Fruit fly (Drosophila melanogaster) whole organism, adult: ENCODE data around the gene Psn.
A peak's percentile ranks its signal among the peaks of the same experiment; 100 is the strongest.

Experiments
- CG11617 ChIP-seq: fragments of 200-800 bp; sonication (Bioruptor generic); optimal IDR thresholded peaks from 2 replicates; lab custom pipeline; 2017; ENCODE audit warnings: mild to moderate bottlenecking, missing biosample characterization, missing genetic modification reagents, missing genetic modification characterization
- CG12768 ChIP-seq: fragments of 200-800 bp; sonication (Bioruptor generic); optimal IDR thresholded peaks from 2 replicates; lab custom pipeline; 2017; ENCODE audit warnings: missing biosample characterization, missing genetic modification characterization, mild to moderate bottlenecking, moderate library complexity, missing genetic modification reagents
- CG14711 ChIP-seq: fragments of 200-800 bp; sonication (Bioruptor generic); optimal IDR thresholded peaks from 2 replicates; lab custom pipeline; 2018; ENCODE audit warnings: missing biosample characterization, mild to moderate bottlenecking, missing genetic modification characterization, moderate library complexity
- CG1620 ChIP-seq: fragments of 200-800 bp; sonication (Bioruptor generic); optimal IDR thresholded peaks from 2 replicates; lab custom pipeline; 2016; ENCODE audit warnings: missing biosample characterization, missing genetic modification characterization
- CG33017 ChIP-seq: fragments of 200-800 bp; sonication (Bioruptor generic); optimal IDR thresholded peaks from 2 replicates; lab custom pipeline; 2018; ENCODE audit warnings: missing biosample characterization, mild to moderate bottlenecking, missing genetic modification characterization, moderate library complexity
- CG5204 ChIP-seq: fragments of 200-800 bp; sonication (Bioruptor generic); optimal IDR thresholded peaks from 2 replicates; lab custom pipeline; 2016; ENCODE audit warnings: missing biosample characterization, missing genetic modification characterization
- CG7045 ChIP-seq: fragments of 200-800 bp; sonication (Bioruptor generic); optimal IDR thresholded peaks from 2 replicates; lab custom pipeline; 2017; ENCODE audit warnings: missing biosample characterization, mild to moderate bottlenecking, missing genetic modification characterization
- CG7101 ChIP-seq: fragments of 200-800 bp; sonication (Bioruptor generic); optimal IDR thresholded peaks from 2 replicates; lab custom pipeline; 2018; ENCODE audit warnings: missing biosample characterization, mild to moderate bottlenecking, missing genetic modification characterization, moderate library complexity
- Clk ChIP-seq: fragments of 200-800 bp; sonication (Bioruptor generic); optimal IDR thresholded peaks from 2 replicates; lab custom pipeline; 2017; ENCODE audit warnings: missing biosample characterization, missing genetic modification characterization
- Crg-1 ChIP-seq: fragments of 200-800 bp; sonication (Bioruptor generic); optimal IDR thresholded peaks from 2 replicates; lab custom pipeline; 2016; ENCODE audit warnings: missing biosample characterization, missing genetic modification characterization
- Hr96 ChIP-seq: fragments of 200-800 bp; sonication (Bioruptor generic); optimal IDR thresholded peaks from 2 replicates; lab custom pipeline; 2016; ENCODE audit warnings: missing biosample characterization, missing genetic modification characterization
- Mnt ChIP-seq: fragments of 200-800 bp; sonication (Bioruptor generic); optimal IDR thresholded peaks from 2 replicates; lab custom pipeline; 2016; ENCODE audit warnings: missing biosample characterization, mild to moderate bottlenecking, missing genetic modification characterization
- bab1 ChIP-seq: fragments of 200-800 bp; sonication (Bioruptor generic); optimal IDR thresholded peaks from 3 replicates; lab custom pipeline; 2019; ENCODE audit warnings: missing biosample characterization, mild to moderate bottlenecking, missing genetic modification characterization, moderate library complexity
- cic ChIP-seq: fragments of 200-800 bp; sonication (Bioruptor generic); optimal IDR thresholded peaks from 2 replicates; lab custom pipeline; 2017; ENCODE audit warnings: missing biosample characterization, mild to moderate bottlenecking, missing genetic modification characterization, moderate library complexity
- cnc ChIP-seq, 2 experiments: fragments of >200 bp; optimal IDR thresholded peaks; 2 replicates each; lab custom pipeline; 2017
- kay ChIP-seq: fragments of 200-800 bp; sonication (Bioruptor generic); peaks from one replicate; lab custom pipeline; 2016; ENCODE audit warnings: missing biosample characterization, missing genetic modification characterization, borderline replicate concordance
- ovo ChIP-seq: fragments of 200-800 bp; sonication (Bioruptor generic); optimal IDR thresholded peaks from 2 replicates; lab custom pipeline; 2016; ENCODE audit warnings: missing biosample characterization, missing genetic modification characterization
- pad ChIP-seq: fragments of 200-800 bp; sonication (Bioruptor generic); optimal IDR thresholded peaks from 3 replicates; lab custom pipeline; 2017; ENCODE audit warnings: missing biosample characterization, missing genetic modification characterization, mild to moderate bottlenecking, moderate library complexity, missing genetic modification reagents
- tj ChIP-seq: fragments of 200-800 bp; sonication (Bioruptor generic); optimal IDR thresholded peaks from 3 replicates; lab custom pipeline; 2017; ENCODE audit warnings: missing biosample characterization, mild to moderate bottlenecking, missing genetic modification characterization, moderate library complexity
- toe ChIP-seq: fragments of 200-800 bp; sonication (Bioruptor generic); optimal IDR thresholded peaks from 2 replicates; lab custom pipeline; 2016; ENCODE audit warnings: missing biosample characterization, missing genetic modification characterization

Gene Psn

DNA sequence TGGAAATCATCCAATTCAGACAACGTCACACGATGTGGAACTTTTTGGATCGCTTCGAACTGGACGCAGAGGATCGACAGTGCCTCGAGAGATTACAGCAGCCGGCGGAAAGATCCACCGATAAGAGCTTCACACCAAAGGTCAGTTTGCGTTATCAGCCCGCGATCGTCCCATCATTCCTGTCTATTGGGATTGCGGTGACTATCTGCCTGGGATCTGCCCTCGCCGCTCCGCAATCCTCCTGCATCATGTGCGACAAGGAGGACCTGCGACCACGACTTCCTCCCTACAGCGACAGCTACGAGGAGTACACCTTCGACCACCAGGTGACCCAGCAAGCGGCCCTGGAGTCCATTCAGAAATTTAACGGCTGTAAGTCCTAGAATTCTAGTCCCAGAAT is 13.8 kb downstream of the Psn start:
- TF ChIP-seq Mnt (GFP tag; lab: Kevin White, UChicago) (peak; percentile 34), cic (peak; percentile 36), pad (GFP tag; lab: Kevin White, UChicago) (no peak)

dm6 chr3L:20447337-20447736 is 15.1 kb downstream of the Psn start:
- TF ChIP-seq Hr96 (GFP tag; lab: Kevin White, UChicago) (no peak), CG7045 (GFP tag; lab: Kevin White, UChicago) (no peak), tj (GFP tag; lab: Kevin White, UChicago) (no peak), cnc (optimal IDR thresholded peaks at IDR 0.05; lab: Kevin White, UChicago) (no peak), CG5204 (GFP tag; lab: Kevin White, UChicago) (no peak), kay (no peak), bab1 (GFP tag; lab: Kevin White, UChicago) (no peak), cic (no peak)

dm6 chr3L:20447957-20448356 is 15.7 kb downstream of the Psn start:
- TF ChIP-seq CG1620 (GFP tag; lab: Kevin White, UChicago) (no peak), CG12768 (peak; percentile 4), CG14711 (tag; lab: Kevin White, UChicago) (peak; percentile 17), CG7045 (GFP tag; lab: Kevin White, UChicago) (no peak), CG7101 (tag; lab: Kevin White, UChicago) (peak; percentile 35), CG11617 (GFP tag; lab: Kevin White, UChicago) (peak; percentile 4), Crg-1 (GFP tag; lab: Kevin White, UChicago) (no peak)

- no peak for TF ChIP-seq Mnt (GFP tag; lab: Kevin White, UChicago)
- TF ChIP-seq tj (GFP tag; lab: Kevin White, UChicago) = no peak
- no peak for TF ChIP-seq CG11617 (GFP tag; lab: Kevin White, UChicago)
- TF ChIP-seq kay = no peak
- TF ChIP-seq CG5204 (GFP tag; lab: Kevin White, UChicago) = no peak
- no peak for TF ChIP-seq bab1 (GFP tag; lab: Kevin White, UChicago)
- no peak for TF ChIP-seq cnc (optimal IDR thresholded peaks at IDR 0.05; lab: Kevin White, UChicago)
- no peak for TF ChIP-seq CG7045 (GFP tag; lab: Kevin White, UChicago)
- no peak for TF ChIP-seq pad (GFP tag; lab: Kevin White, UChicago)
- no peak for TF ChIP-seq Hr96 (GFP tag; lab: Kevin White, UChicago)
- TF ChIP-seq CG1620 (GFP tag; lab: Kevin White, UChicago) = no peak
- no peak for TF ChIP-seq CG14711 (tag; lab: Kevin White, UChicago)
- TF ChIP-seq Clk = no peak
- no peak for TF ChIP-seq toe
- TF ChIP-seq CG7101 (tag; lab: Kevin White, UChicago) = no peak
- no peak for TF ChIP-seq CG33017 (tag; lab: Kevin White, UChicago)
- TF ChIP-seq cic = no peak
- no peak for TF ChIP-seq Crg-1 (GFP tag; lab: Kevin White, UChicago)
- TF ChIP-seq ovo = no peak
- TF ChIP-seq CG12768 = no peak
Measured at dm6 chr3L:20448773-20449172, 16.5 kb downstream of the Psn start.

- TF ChIP-seq cic (no peak), CG12768 (peak; percentile 56), Mnt (GFP tag; lab: Kevin White, UChicago) (peak; percentile 83), CG33017 (tag; lab: Kevin White, UChicago) (peak; percentile 13), Clk (no peak), ovo (peak; percentile 34), CG11617 (GFP tag; lab: Kevin White, UChicago) (peak; percentile 72), kay (no peak), bab1 (GFP tag; lab: Kevin White, UChicago) (no peak), Hr96 (GFP tag; lab: Kevin White, UChicago) (no peak), CG7101 (tag; lab: Kevin White, UChicago) (peak; percentile 71), CG14711 (tag; lab: Kevin White, UChicago) (peak; percentile 60), tj (GFP tag; lab: Kevin White, UChicago) (peak; percentile 28), cnc (optimal IDR thresholded peaks at IDR 0.05; lab: Kevin White, UChicago) (no peak), CG1620 (GFP tag; lab: Kevin White, UChicago) (no peak), pad (GFP tag; lab: Kevin White, UChicago) (peak; percentile 49), CG5204 (GFP tag; lab: Kevin White, UChicago) (peak; percentile 26), toe (peak; percentile 53), CG7045 (GFP tag; lab: Kevin White, UChicago) (peak; percentile 55), Crg-1 (GFP tag; lab: Kevin White, UChicago) (peak; percentile 14)
Measured at dm6 chr3L:20452813-20453682, 20.8 kb downstream of the Psn start, which contains the start of gene CG5199. CG5199 (minus strand) TSS chr3L:20452864.

DNA sequence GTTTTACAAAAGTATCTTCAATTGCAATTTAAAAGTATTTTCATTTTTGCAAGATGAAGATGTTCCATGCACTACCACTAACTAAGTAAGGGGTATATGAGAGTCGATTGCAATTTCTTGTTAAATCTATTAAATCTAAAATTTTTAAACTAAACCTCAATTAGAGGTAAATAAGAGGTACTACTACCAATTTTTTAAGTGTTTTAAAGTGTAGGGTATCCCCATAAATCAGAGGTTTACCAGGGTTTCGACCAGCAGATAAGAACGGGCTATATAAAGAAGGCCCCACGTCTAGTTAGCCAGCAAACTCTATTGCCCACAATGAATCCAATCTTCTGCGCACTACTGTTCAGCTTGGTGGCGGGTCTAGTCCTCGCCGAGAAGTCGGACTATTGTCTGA is 28.1 kb downstream of the Psn start, which contains the start of gene mag:
Gene mag (plus strand): TSS at position 301 of the 400 bp plus-strand sequence.
- TF ChIP-seq tj (GFP tag; lab: Kevin White, UChicago) (no peak), toe (no peak), bab1 (GFP tag; lab: Kevin White, UChicago) (no peak), ovo (no peak), Mnt (GFP tag; lab: Kevin White, UChicago) (no peak), Crg-1 (GFP tag; lab: Kevin White, UChicago) (no peak), Hr96 (GFP tag; lab: Kevin White, UChicago) (no peak), kay (no peak), CG5204 (GFP tag; lab: Kevin White, UChicago) (no peak), CG12768 (no peak), Clk (no peak)
